Worm (Caenorhabditis elegans) whole organism, early embryonic: Measurements from ENCODE around the gene Y25C1A.6.

Experiments
- ets-7 ChIP-seq: sonication (generic microtip); optimal IDR thresholded peaks from 2 replicates; lab custom pipeline; 2016; ENCODE audit warnings: missing genotype, missing genetic modification characterization, missing compliant biosample characterization
- hmg-4 ChIP-seq: fragments of 200-800 bp; sonication (Bioruptor generic); optimal IDR thresholded peaks from 2 replicates; lab custom pipeline; 2018; ENCODE audit warnings: mild to moderate bottlenecking, missing genetic modification characterization, missing compliant biosample characterization

ce11 chrII:3067896-3068295, 7.0 kb downstream of the Y25C1A.6 start:
- no peak for TF ChIP-seq ets-7 (tag; lab: Kevin White, UChicago)
- no peak for TF ChIP-seq hmg-4
